Fruit fly (Drosophila melanogaster): ENCODE results near the gene tzn.

tzn gene

DNA sequence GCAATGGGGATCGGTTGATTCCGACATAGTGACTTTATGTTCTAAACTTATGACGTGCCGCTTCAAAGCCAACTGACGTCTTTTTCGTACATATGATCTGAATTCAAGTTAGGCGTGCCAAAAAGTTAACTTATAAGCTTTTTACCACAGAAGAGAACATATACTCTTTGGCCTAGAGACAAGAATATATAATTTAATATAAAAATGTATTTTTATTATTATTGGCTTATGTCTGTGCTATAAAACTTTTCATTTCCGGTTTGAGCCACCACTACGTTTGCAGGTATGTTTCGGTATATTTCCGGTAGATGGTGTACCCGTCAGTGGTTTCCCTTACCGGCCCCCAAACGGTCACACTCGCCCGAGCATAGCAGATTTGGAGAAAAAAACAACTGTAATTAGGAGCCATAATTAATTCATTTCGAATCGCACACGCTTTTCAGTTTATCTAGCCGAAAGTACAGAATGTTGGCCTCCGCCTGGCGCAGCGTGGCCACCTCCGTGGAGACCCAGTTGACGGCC is at the start of gene tzn, which contains the start of gene CG3698 (continued):
- peak; percentile 66 for TF ChIP-seq pum (GFP tag; optimal IDR thresholded peaks at IDR 0.05)
- TF ChIP-seq CG4854 (GFP tag; optimal IDR thresholded peaks at IDR 0.05): peak; percentile 89
- peak; percentile 66 for TF ChIP-seq NC2α (GFP tag; optimal IDR thresholded peaks at IDR 0.05)
- peak; percentile 100 for TF ChIP-seq Ets97D (GFP tag; optimal IDR thresholded peaks at IDR 0.05)
- peak; percentile 88 for TF ChIP-seq CG14667 (GFP tag; IDR thresholded peaks at IDR 0.05)
- TF ChIP-seq Lhr (GFP tag; optimal IDR thresholded peaks at IDR 0.05): peak; percentile 99
- peak; percentile 96 for TF ChIP-seq otp (GFP tag; IDR thresholded peaks at IDR 0.05)
- TF ChIP-seq twi (tag; optimal IDR thresholded peaks at IDR 0.05): peak; percentile 84
- TF ChIP-seq CG6654 (GFP tag; optimal IDR thresholded peaks at IDR 0.05): peak; percentile 88
- TF ChIP-seq Lpt (GFP tag; optimal IDR thresholded peaks at IDR 0.05): no peak
- TF ChIP-seq Sox100B (GFP tag; optimal IDR thresholded peaks at IDR 0.05): no peak
- peak; percentile 85 for TF ChIP-seq croc (GFP tag; conservative IDR thresholded peaks at IDR 0.05)
- peak; percentile 90 for TF ChIP-seq CG11723 (GFP tag; optimal IDR thresholded peaks at IDR 0.05)
- no peak for TF ChIP-seq Dll (GFP tag; IDR thresholded peaks at IDR 0.05; ENCODE audit: partially characterized antibody)
- TF ChIP-seq Vsx1 (GFP tag; optimal IDR thresholded peaks at IDR 0.05): no peak
- TF ChIP-seq CG4820 (GFP tag; optimal IDR thresholded peaks at IDR 0.05): peak; percentile 87
- TF ChIP-seq pnt (GFP tag; optimal IDR thresholded peaks at IDR 0.05): peak; percentile 35
- TF ChIP-seq CG10267 (tag; optimal IDR thresholded peaks at IDR 0.05): peak; percentile 88
- peak; percentile 90 for TF ChIP-seq CG2116 (GFP tag; optimal IDR thresholded peaks at IDR 0.05)
- TF ChIP-seq CG5180 (GFP tag; optimal IDR thresholded peaks at IDR 0.05): no peak
- TF ChIP-seq Ptx1 (GFP tag; IDR thresholded peaks at IDR 0.05): peak; percentile 91
- TF ChIP-seq CG17361 (GFP tag; IDR thresholded peaks at IDR 0.05): peak; percentile 89
- peak; percentile 82 for TF ChIP-seq Ada2b (GFP tag; IDR thresholded peaks at IDR 0.05)
- TF ChIP-seq CG10979 (tag; optimal IDR thresholded peaks at IDR 0.05): peak; percentile 87
- peak in 1 of 2 experiments; percentile 66 for TF ChIP-seq crp (GFP tag; optimal IDR thresholded peaks at IDR 0.05)
- TF ChIP-seq vfl (GFP tag; optimal IDR thresholded peaks at IDR 0.05): peak; percentile 67
- TF ChIP-seq HmgD (GFP tag; optimal IDR thresholded peaks at IDR 0.05): peak; percentile 66
- peak; percentile 38 for TF ChIP-seq CG4282 (GFP tag; optimal IDR thresholded peaks at IDR 0.05)
- TF ChIP-seq ind (GFP tag; optimal IDR thresholded peaks at IDR 0.05): peak; percentile 86
- TF ChIP-seq toy (GFP tag; IDR thresholded peaks at IDR 0.05): peak; percentile 85
- peak; percentile 86 for TF ChIP-seq CG8089 (GFP tag; optimal IDR thresholded peaks at IDR 0.05)
- no peak for TF ChIP-seq CG1832 (GFP tag; optimal IDR thresholded peaks at IDR 0.05)
- peak; percentile 87 for TF ChIP-seq Hr3 (GFP tag; optimal IDR thresholded peaks at IDR 0.05)
- peak; percentile 58 for TF ChIP-seq Sry-δ (GFP tag; optimal IDR thresholded peaks at IDR 0.05)
- peak; percentile 93 for TF ChIP-seq CG34376 (GFP tag; optimal IDR thresholded peaks at IDR 0.05)
- no peak for TF ChIP-seq yki (optimal IDR thresholded peaks at IDR 0.05)
- peak; percentile 94 for TF ChIP-seq Rx (GFP tag; IDR thresholded peaks at IDR 0.05)
- peak; percentile 96 for TF ChIP-seq CG18619 (GFP tag; optimal IDR thresholded peaks at IDR 0.05)
- TF ChIP-seq pzg (GFP tag; optimal IDR thresholded peaks at IDR 0.05): peak; percentile 81
- TF ChIP-seq Doc3 (GFP tag; IDR thresholded peaks at IDR 0.05; ENCODE audit: partially characterized antibody): no peak
- TF ChIP-seq CG2875 (GFP tag; optimal IDR thresholded peaks at IDR 0.05): peak; percentile 96
- TF ChIP-seq mirr (GFP tag; optimal IDR thresholded peaks at IDR 0.05): peak; percentile 93
- TF ChIP-seq ranshi (GFP tag; IDR thresholded peaks at IDR 0.05): peak; percentile 94
- TF ChIP-seq inv (GFP tag; IDR thresholded peaks at IDR 0.05; ENCODE audit: partially characterized antibody): no peak
- TF ChIP-seq fu2 (GFP tag; optimal IDR thresholded peaks at IDR 0.05): peak; percentile 70
- TF ChIP-seq HLH4C (GFP tag; IDR thresholded peaks at IDR 0.05; ENCODE audit: partially characterized antibody): no peak
- peak; percentile 96 for TF ChIP-seq ash1 (GFP tag; optimal IDR thresholded peaks at IDR 0.05)
- TF ChIP-seq CG18011 (GFP tag; optimal IDR thresholded peaks at IDR 0.05): peak; percentile 81
- TF ChIP-seq CG3838 (GFP tag; optimal IDR thresholded peaks at IDR 0.05): peak; percentile 82
- peak; percentile 84 for TF ChIP-seq repo (GFP tag; optimal IDR thresholded peaks at IDR 0.05)
- no peak for TF ChIP-seq CG15269 (tag; optimal IDR thresholded peaks at IDR 0.05)
